Fruit fly (Drosophila melanogaster) whole organism, embryonic: ENCODE results near the gene Hasp.

Source experiments
- Abd-B ChIP-seq: fragments of 200-800 bp; sonication (Bioruptor generic); optimal IDR thresholded peaks from 2 replicates; lab custom pipeline; 2018; ENCODE audit warnings: missing biosample characterization, mild to moderate bottlenecking, missing genetic modification characterization, moderate library complexity
- Aef1 ChIP-seq: fragments of 200-800 bp; sonication (Bioruptor generic); IDR thresholded peaks from 3 replicates; pipeline ENCODE4 v1.3.6; 2022; ENCODE audit warnings: missing biosample characterization, missing genetic modification characterization
- CG11456 ChIP-seq: fragments of 200-800 bp; sonication (Bioruptor generic); IDR thresholded peaks from 3 replicates; pipeline ENCODE4 v1.3.6; 2022; ENCODE audit warnings: missing biosample characterization, missing genetic modification characterization
- CG11723 ChIP-seq: fragments of 200-800 bp; sonication (Bioruptor generic); optimal IDR thresholded peaks from 2 replicates; lab custom pipeline; 2017; ENCODE audit warnings: missing biosample characterization, mild to moderate bottlenecking, missing genetic modification characterization
- CG1529 ChIP-seq: fragments of 200-800 bp; sonication (Bioruptor generic); optimal IDR thresholded peaks from 3 replicates; lab custom pipeline; 2018; ENCODE audit warnings: missing biosample characterization, missing genetic modification characterization
- CG15479 ChIP-seq: fragments of 200-800 bp; sonication (Bioruptor generic); optimal IDR thresholded peaks from 3 replicates; lab custom pipeline; 2019; ENCODE audit warnings: missing biosample characterization, mild to moderate bottlenecking, missing genetic modification characterization, moderate library complexity
- CG1647 ChIP-seq: fragments of 200-800 bp; sonication (Bioruptor generic); optimal IDR thresholded peaks from 3 replicates; lab custom pipeline; 2016; ENCODE audit warnings: missing biosample characterization, missing genetic modification characterization
- CG1792 ChIP-seq: fragments of 200-800 bp; sonication (Bioruptor generic); optimal IDR thresholded peaks from 2 replicates; lab custom pipeline; 2016; ENCODE audit warnings: missing biosample characterization, missing genetic modification characterization
- CG30020 ChIP-seq: fragments of 200-800 bp; optimal IDR thresholded peaks from 2 replicates; lab custom pipeline; 2019; ENCODE audit warnings: missing biosample characterization, mild to moderate bottlenecking, missing genetic modification characterization, moderate library complexity
- CG3065 ChIP-seq: fragments of 200-800 bp; sonication (Bioruptor generic); optimal IDR thresholded peaks from 2 replicates; lab custom pipeline; 2016; ENCODE audit warnings: missing biosample characterization, missing genetic modification characterization
- CG31388 ChIP-seq: fragments of 200-800 bp; sonication (Bioruptor generic); optimal IDR thresholded peaks from 2 replicates; lab custom pipeline; 2016; ENCODE audit warnings: missing biosample characterization, missing genetic modification characterization
- CG3726 ChIP-seq: fragments of 200-800 bp; sonication (Bioruptor generic); IDR thresholded peaks from 3 replicates; pipeline ENCODE4, ENCODE4 v1.3.6; 2022; ENCODE audit warnings: missing biosample characterization, missing genetic modification characterization
- CG3838 ChIP-seq: fragments of 200-800 bp; sonication (Bioruptor generic); optimal IDR thresholded peaks from 3 replicates; lab custom pipeline; 2016; ENCODE audit warnings: missing biosample characterization, missing genetic modification characterization
- CG3847 ChIP-seq: fragments of 200-800 bp; sonication (Bioruptor generic); IDR thresholded peaks from 2 replicates; pipeline ENCODE4 v1.3.6; 2022; ENCODE audit warnings: missing biosample characterization, missing genetic modification characterization
- CG4282 ChIP-seq: fragments of 200-800 bp; sonication (Bioruptor generic); optimal IDR thresholded peaks from 2 replicates; lab custom pipeline; 2016; ENCODE audit warnings: missing biosample characterization, missing genetic modification characterization
- CG4730 ChIP-seq: fragments of 200-800 bp; sonication (Bioruptor generic); IDR thresholded peaks from 2 replicates; pipeline ENCODE4 v1.3.6; 2022; ENCODE audit warnings: missing biosample characterization, missing genetic modification characterization
- CG6791 ChIP-seq: fragments of 200-800 bp; sonication (Bioruptor generic); IDR thresholded peaks from 3 replicates; pipeline ENCODE4 v1.3.6; 2022; ENCODE audit warnings: missing biosample characterization, missing genetic modification characterization; ENCODE audit not compliant: partially characterized antibody
- CG7839 ChIP-seq: fragments of 200-800 bp; sonication (Bioruptor generic); optimal IDR thresholded peaks from 3 replicates; lab custom pipeline; 2018; ENCODE audit warnings: missing biosample characterization, mild to moderate bottlenecking, missing genetic modification characterization, moderate library complexity
- CG7963 ChIP-seq: fragments of 200-800 bp; sonication (Bioruptor generic); IDR thresholded peaks from 3 replicates; pipeline ENCODE4 v1.3.6; 2022; ENCODE audit warnings: missing biosample characterization, missing genetic modification characterization; ENCODE audit not compliant: partially characterized antibody
- CG8359 ChIP-seq: fragments of 200-800 bp; sonication (Bioruptor generic); optimal IDR thresholded peaks from 2 replicates; lab custom pipeline; 2017; ENCODE audit warnings: missing biosample characterization, mild to moderate bottlenecking, missing genetic modification characterization, borderline replicate concordance
- CG9437 ChIP-seq: fragments of 200-800 bp; sonication (Bioruptor generic); optimal IDR thresholded peaks from 2 replicates; lab custom pipeline; 2018; ENCODE audit warnings: missing biosample characterization, mild to moderate bottlenecking, missing genetic modification characterization
- CHES-1-like ChIP-seq: fragments of 200-800 bp; sonication (Bioruptor generic); optimal IDR thresholded peaks from 2 replicates; lab custom pipeline; 2016; ENCODE audit warnings: missing biosample characterization, missing genetic modification characterization
- D ChIP-seq, 2 experiments: fragments of 200-800 bp in 1 of 2; fragments of >200 bp in 1 of 2; sonication (Bioruptor generic) in 1 of 2; optimal IDR thresholded peaks; 2 replicates in 1 of 2; 3 replicates in 1 of 2; lab custom pipeline; 2017; ENCODE audit warnings: mild to moderate bottlenecking in 1 of 2, missing biosample characterization in 1 of 2, missing genetic modification characterization in 1 of 2, missing genetic modification reagents in 1 of 2
- D19A ChIP-seq: fragments of 200-800 bp; optimal IDR thresholded peaks from 3 replicates; lab custom pipeline; 2019; ENCODE audit warnings: missing biosample characterization, mild to moderate bottlenecking, missing genetic modification characterization, moderate library complexity
- Dip3 ChIP-seq: fragments of 200-800 bp; sonication (Bioruptor generic); optimal IDR thresholded peaks from 3 replicates; lab custom pipeline; 2016; ENCODE audit warnings: missing biosample characterization, missing genetic modification characterization
- Fer2 ChIP-seq: fragments of 200-800 bp; sonication (Bioruptor generic); optimal IDR thresholded peaks from 2 replicates; lab custom pipeline; 2018; ENCODE audit warnings: missing biosample characterization, mild to moderate bottlenecking, missing genetic modification characterization, moderate library complexity
- HLH3B ChIP-seq: fragments of 200-800 bp; sonication (Bioruptor generic); IDR thresholded peaks from 2 replicates; pipeline ENCODE4 v1.3.6; 2022; ENCODE audit warnings: missing biosample characterization, missing genetic modification characterization
- Hmx ChIP-seq: fragments of 200-800 bp; sonication (Bioruptor generic); optimal IDR thresholded peaks from 2 replicates; lab custom pipeline; 2016; ENCODE audit warnings: missing biosample characterization, missing genetic modification characterization
- MESR4 ChIP-seq: fragments of 200-800 bp; sonication (Bioruptor generic); optimal IDR thresholded peaks from 2 replicates; lab custom pipeline; 2018; ENCODE audit warnings: missing biosample characterization, mild to moderate bottlenecking, missing genetic modification characterization, moderate library complexity
- Sry-δ ChIP-seq: fragments of 200-800 bp; sonication (Bioruptor generic); optimal IDR thresholded peaks from 2 replicates; lab custom pipeline; 2016; ENCODE audit warnings: missing biosample characterization, missing genetic modification characterization
- Taf1 ChIP-seq: fragments of 200-800 bp; sonication (Bioruptor generic); IDR thresholded peaks from 2 replicates; pipeline ENCODE4 v1.3.6; 2022; ENCODE audit warnings: missing biosample characterization, missing genetic modification characterization
- Xbp1 ChIP-seq: fragments of 200-800 bp; sonication (Bioruptor generic); optimal IDR thresholded peaks from 3 replicates; lab custom pipeline; 2016; ENCODE audit warnings: missing biosample characterization, mild to moderate bottlenecking, missing genetic modification characterization
- ash1 ChIP-seq: fragments of 200-800 bp; sonication (Bioruptor generic); optimal IDR thresholded peaks from 2 replicates; lab custom pipeline; 2018; ENCODE audit warnings: missing biosample characterization, mild to moderate bottlenecking, missing genetic modification characterization
- cad ChIP-seq: fragments of >200 bp; optimal IDR thresholded peaks from 2 replicates; lab custom pipeline; 2017; ENCODE audit warnings: missing biosample characterization, missing genetic modification characterization
- cato ChIP-seq: fragments of 200-800 bp; sonication (Bioruptor generic); optimal IDR thresholded peaks from 2 replicates; lab custom pipeline; 2016; ENCODE audit warnings: missing biosample characterization, missing genetic modification characterization, borderline replicate concordance
- chinmo ChIP-seq: fragments of 200-800 bp; sonication (Bioruptor generic); IDR thresholded peaks from 4 replicates; pipeline ENCODE4 v1.3.6; 2022; ENCODE audit warnings: missing biosample characterization, missing genetic modification characterization; ENCODE audit not compliant: partially characterized antibody
- danr ChIP-seq: fragments of 200-800 bp; sonication (Bioruptor generic); IDR thresholded peaks from 2 replicates; pipeline ENCODE4 v1.3.6; 2022; ENCODE audit warnings: missing biosample characterization, missing genetic modification characterization
- dpn ChIP-seq, 2 experiments: fragments of 200-800 bp; sonication (Bioruptor generic); optimal IDR thresholded peaks; 3 replicates each; lab custom pipeline; 2016; ENCODE audit warnings: missing biosample characterization in 2 of 2, missing genetic modification characterization in 2 of 2
- ftz-f1 ChIP-seq: fragments of 200-800 bp; sonication (Bioruptor generic); optimal IDR thresholded peaks from 2 replicates; lab custom pipeline; 2016; ENCODE audit warnings: missing biosample characterization, missing genetic modification characterization
- insv ChIP-seq, 2 experiments: fragments of 200-800 bp; sonication (Bioruptor generic); optimal IDR thresholded peaks; 3 replicates each; lab custom pipeline; 2016 to 2018; ENCODE audit warnings: missing biosample characterization in 2 of 2, missing genetic modification characterization in 2 of 2
- knrl ChIP-seq: fragments of 200-800 bp; sonication (Bioruptor generic); IDR thresholded peaks from 3 replicates; pipeline ENCODE4 v1.3.6; 2022; ENCODE audit warnings: missing biosample characterization, missing genetic modification characterization; ENCODE audit not compliant: partially characterized antibody
- nmo ChIP-seq: fragments of 200-800 bp; sonication (Bioruptor generic); optimal IDR thresholded peaks from 2 replicates; lab custom pipeline; 2018; ENCODE audit warnings: missing biosample characterization, mild to moderate bottlenecking, missing genetic modification characterization, moderate library complexity
- nom ChIP-seq: fragments of 200-800 bp; sonication (Bioruptor generic); optimal IDR thresholded peaks from 2 replicates; lab custom pipeline; 2017; ENCODE audit warnings: missing biosample characterization, missing genetic modification characterization, mild to moderate bottlenecking, moderate library complexity, missing genetic modification reagents
- peb ChIP-seq: fragments of 200-800 bp; sonication (Bioruptor generic); IDR thresholded peaks from 2 replicates; pipeline ENCODE4 v1.3.6; 2022; ENCODE audit warnings: missing biosample characterization, missing genetic modification characterization
- so ChIP-seq: fragments of 200-800 bp; sonication (Bioruptor generic); IDR thresholded peaks from 3 replicates; pipeline ENCODE4 v1.3.6; 2022; ENCODE audit warnings: missing biosample characterization, missing genetic modification characterization
- sqz ChIP-seq: fragments of 200-800 bp; sonication (Bioruptor generic); optimal IDR thresholded peaks from 3 replicates; lab custom pipeline; 2018; ENCODE audit warnings: missing biosample characterization, mild to moderate bottlenecking, missing genetic modification characterization
- trh ChIP-seq: fragments of 200-800 bp; sonication (Bioruptor generic); optimal IDR thresholded peaks from 2 replicates; lab custom pipeline; 2016; ENCODE audit warnings: missing biosample characterization, missing genetic modification characterization
- vfl ChIP-seq: fragments of 200-800 bp; sonication (Bioruptor generic); optimal IDR thresholded peaks from 2 replicates; lab custom pipeline; 2016; ENCODE audit warnings: missing biosample characterization, missing genetic modification characterization
- wdn ChIP-seq: fragments of 200-800 bp; sonication (Bioruptor generic); IDR thresholded peaks from 2 replicates; pipeline ENCODE4 v1.3.6; 2022; ENCODE audit warnings: missing biosample characterization, missing genetic modification characterization
- zf30C ChIP-seq: fragments of 200-800 bp; sonication (Bioruptor generic); optimal IDR thresholded peaks from 3 replicates; lab custom pipeline; 2018; ENCODE audit warnings: missing biosample characterization, mild to moderate bottlenecking, missing genetic modification characterization
- zfh1 ChIP-seq: fragments of 200-800 bp; sonication (Bioruptor generic); IDR thresholded peaks from 3 replicates; pipeline ENCODE4 v1.3.6; 2022; ENCODE audit warnings: missing biosample characterization, missing genetic modification characterization

Gene Hasp

DNA sequence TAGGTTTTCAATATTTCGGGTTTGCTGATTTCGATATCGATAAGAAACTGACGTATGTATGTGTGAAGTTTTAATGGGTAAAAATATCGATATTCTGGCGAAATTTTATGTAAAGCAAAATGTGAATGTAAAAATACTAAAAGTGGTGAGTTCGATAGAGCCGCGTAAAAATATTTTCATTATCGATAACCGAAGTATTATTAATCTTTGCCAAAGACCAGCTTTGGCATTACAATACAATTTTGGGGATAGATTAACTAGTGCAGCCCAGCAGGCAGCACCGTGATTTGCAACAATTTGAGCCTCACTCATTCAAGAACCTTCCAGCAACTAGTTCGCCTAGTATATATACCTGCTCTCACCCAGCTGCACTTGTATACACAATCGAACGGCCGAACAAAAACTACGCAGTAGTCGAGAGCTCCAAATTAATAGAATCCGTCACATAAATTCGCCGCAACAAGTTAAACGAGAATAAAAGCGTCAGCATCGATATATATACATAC, 25.3 kb upstream of the Hasp start (continued):
- TF ChIP-seq CHES-1-like (GFP tag; lab: Kevin White, UChicago) = no peak
- TF ChIP-seq chinmo (GFP tag; lab: Robert Waterston, UW) = peak; percentile 66; the same call in 2 of the 4 replicates
- no peak for TF ChIP-seq trh (GFP tag; lab: Kevin White, UChicago)
- peak; percentile 19 for TF ChIP-seq nmo (GFP tag; lab: Kevin White, UChicago)
- TF ChIP-seq Abd-B = peak; percentile 46
- no peak for TF ChIP-seq CG1792 (GFP tag; lab: Kevin White, UChicago)
- no peak for TF ChIP-seq CG3726
- TF ChIP-seq zfh1 (GFP tag; lab: Robert Waterston, UW) = no peak
- no peak for TF ChIP-seq CG4282
- TF ChIP-seq D (optimal IDR thresholded peaks at IDR 0.05; lab: Kevin White, UChicago) = no peak
- TF ChIP-seq D (GFP tag; optimal IDR thresholded peaks at IDR 0.05; lab: Kevin White, UChicago) = no peak
- no peak for TF ChIP-seq CG4730 (GFP tag; lab: Robert Waterston, UW)
- TF ChIP-seq CG31388 = no peak
- TF ChIP-seq knrl (GFP tag; lab: Robert Waterston, UW) = peak; percentile 77
- no peak for TF ChIP-seq zf30C (GFP tag; lab: Kevin White, UChicago)
- no peak for TF ChIP-seq CG1529 (GFP tag; lab: Kevin White, UChicago)
- TF ChIP-seq peb (GFP tag; lab: Robert Waterston, UW) = no peak
- no peak for TF ChIP-seq CG7839 (tag; lab: Kevin White, UChicago)
- TF ChIP-seq Aef1 (GFP tag; lab: Robert Waterston, UW) = no peak
- TF ChIP-seq CG3065 (GFP tag; lab: Kevin White, UChicago) = no peak
- no peak for TF ChIP-seq dpn (GFP tag; optimal IDR thresholded peaks at IDR 0.05; lab: Kevin White, UChicago)
- TF ChIP-seq danr (GFP tag; lab: Robert Waterston, UW) = no peak
- no peak for TF ChIP-seq wdn (GFP tag; lab: Robert Waterston, UW)
- TF ChIP-seq so (GFP tag; lab: Robert Waterston, UW) = no peak
- no peak for TF ChIP-seq CG8359 (GFP tag; lab: Kevin White, UChicago)
- TF ChIP-seq Fer2 (tag; lab: Kevin White, UChicago) = no peak
- TF ChIP-seq CG9437 = no peak
- no peak for TF ChIP-seq CG3847 (GFP tag; lab: Robert Waterston, UW)
- no peak for TF ChIP-seq D19A (tag; lab: Kevin White, UChicago)
- TF ChIP-seq CG1647 (GFP tag; lab: Kevin White, UChicago) = no peak
- TF ChIP-seq Taf1 (GFP tag; lab: Robert Waterston, UW) = no peak
- no peak for TF ChIP-seq insv (GFP tag; optimal IDR thresholded peaks at IDR 0.05; lab: Kevin White, UChicago)
- TF ChIP-seq CG3838 (GFP tag; lab: Kevin White, UChicago) = no peak
- TF ChIP-seq vfl = no peak
- no peak for TF ChIP-seq CG11723 (GFP tag; lab: Kevin White, UChicago)
- TF ChIP-seq cato (GFP tag; lab: Kevin White, UChicago) = no peak
- TF ChIP-seq nom (GFP tag; lab: Kevin White, UChicago) = no peak
- TF ChIP-seq ftz-f1 = no peak
- TF ChIP-seq cad (GFP tag; lab: Kevin White, UChicago) = no peak
- no peak for TF ChIP-seq sqz (GFP tag; lab: Kevin White, UChicago)
- no peak for TF ChIP-seq Hmx (GFP tag; lab: Kevin White, UChicago)
- peak; percentile 82 for TF ChIP-seq MESR4 (GFP tag; lab: Kevin White, UChicago)
- peak; percentile 95 for TF ChIP-seq CG6791 (GFP tag; lab: Robert Waterston, UW)
- TF ChIP-seq Dip3 (GFP tag; lab: Kevin White, UChicago) = no peak
- no peak for TF ChIP-seq ash1 (GFP tag; lab: Kevin White, UChicago)
- no peak for TF ChIP-seq CG11456 (GFP tag; lab: Robert Waterston, UW)
- peak; percentile 55 for TF ChIP-seq CG30020 (tag; lab: Kevin White, UChicago)
- TF ChIP-seq Sry-δ (GFP tag; lab: Kevin White, UChicago) = peak; percentile 84
- no peak for TF ChIP-seq HLH3B (GFP tag; lab: Robert Waterston, UW)
- no peak for TF ChIP-seq Xbp1
- no peak for TF ChIP-seq CG15479 (GFP tag; lab: Kevin White, UChicago)
- TF ChIP-seq CG7963 = peak; percentile 90
